Worm (Caenorhabditis elegans) whole organism, L3 larva: ENCODE measurements around the gene R07B1.6.

Experiments used
- R02D3.7 ChIP-seq: fragments of 150-350 bp; optimal IDR thresholded peaks from 2 replicates; lab custom pipeline; 2014; ENCODE audit warnings: missing biosample characterization, missing genetic modification characterization
- elt-1 ChIP-seq: fragments of 150-350 bp; optimal IDR thresholded peaks from 2 replicates; lab custom pipeline; 2014; ENCODE audit warnings: missing biosample characterization, missing genetic modification characterization
- elt-2 ChIP-seq: sonication (generic microtip); optimal IDR thresholded peaks from 2 replicates; lab custom pipeline; 2016; ENCODE audit warnings: missing genetic modification reagents, mild to moderate bottlenecking, missing genetic modification characterization, missing compliant biosample characterization
- fos-1 ChIP-seq: fragments of 150-350 bp; optimal IDR thresholded peaks from 2 replicates; lab custom pipeline; 2014; ENCODE audit warnings: missing biosample characterization, missing genetic modification characterization
- jun-1 ChIP-seq: fragments of 150-350 bp; optimal IDR thresholded peaks from 2 replicates; lab custom pipeline; 2014; ENCODE audit warnings: missing biosample characterization, missing genetic modification reagents, missing genetic modification characterization
- nfya-1 ChIP-seq: sonication (generic microtip); optimal IDR thresholded peaks from 2 replicates; lab custom pipeline; 2017; ENCODE audit warnings: missing genetic modification characterization, mild to moderate bottlenecking, missing compliant biosample characterization, antibody characterized with exemption, moderate library complexity; ENCODE audit not compliant: insufficient read depth
- nhr-11 ChIP-seq: fragments of 150-350 bp; optimal IDR thresholded peaks from 2 replicates; lab custom pipeline; 2014; ENCODE audit warnings: missing biosample characterization, missing genetic modification characterization
- nhr-23 ChIP-seq: fragments of 150-350 bp; optimal IDR thresholded peaks from 2 replicates; lab custom pipeline; 2014; ENCODE audit warnings: missing biosample characterization, missing genetic modification reagents, missing genetic modification characterization
- nhr-28 ChIP-seq: fragments of 150-350 bp; optimal IDR thresholded peaks from 2 replicates; lab custom pipeline; 2014; ENCODE audit warnings: missing biosample characterization, missing genetic modification characterization
- pha-4 ChIP-seq: fragments of 150-350 bp; optimal IDR thresholded peaks from 2 replicates; lab custom pipeline; 2014; ENCODE audit warnings: missing biosample characterization, missing genetic modification reagents, missing genetic modification characterization
- unc-39 ChIP-seq: sonication (generic microtip); optimal IDR thresholded peaks from 4 replicates; lab custom pipeline; 2017; ENCODE audit warnings: missing biosample characterization, missing genetic modification characterization
- zag-1 ChIP-seq: fragments of 150-350 bp; optimal IDR thresholded peaks from 2 replicates; lab custom pipeline; 2014; ENCODE audit warnings: missing biosample characterization, missing genetic modification characterization
- ztf-11 ChIP-seq: fragments of 150-350 bp; optimal IDR thresholded peaks from 2 replicates; lab custom pipeline; 2014; ENCODE audit warnings: missing biosample characterization, missing genetic modification characterization
- ztf-4 ChIP-seq: fragments of 150-350 bp; optimal IDR thresholded peaks from 2 replicates; lab custom pipeline; 2014; ENCODE audit warnings: missing biosample characterization, missing genetic modification characterization

DNA sequence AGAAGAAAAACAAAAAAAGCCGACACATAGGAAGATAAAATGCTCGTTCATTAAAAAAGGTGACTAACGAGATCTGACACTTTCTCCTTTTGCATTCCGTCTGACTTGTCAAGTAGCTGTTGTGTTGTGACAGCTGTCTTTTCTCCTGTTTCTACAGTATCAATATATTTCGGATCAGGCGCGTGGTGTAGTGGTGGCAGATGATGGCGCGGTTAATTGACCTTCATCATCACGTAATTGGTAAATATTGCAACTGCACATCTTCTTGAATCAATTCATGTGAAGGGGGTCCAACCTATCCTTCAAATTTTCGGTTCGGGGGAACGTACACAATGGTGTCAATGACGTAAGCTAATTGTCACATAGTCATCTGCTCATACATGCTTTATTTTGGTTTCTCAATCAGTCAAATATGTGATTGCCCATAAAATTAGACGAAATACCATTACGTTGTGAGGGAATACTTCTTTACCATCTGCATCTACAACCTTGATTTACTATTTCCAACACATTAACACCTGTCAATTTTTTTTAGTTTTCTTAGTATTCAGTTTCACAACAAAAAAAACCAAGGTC lies 18.2 kb upstream of the R07B1.6 start:
- TF ChIP-seq nfya-1 (tag; lab: Kevin White, UChicago) (no peak), nhr-28 (tag; lab: Kevin White, UChicago) (no peak), R02D3.7 (no peak), ztf-4 (no peak), fos-1 (no peak), zag-1 (no peak), elt-2 (no peak), jun-1 (no peak), pha-4 (tag; lab: Kevin White, UChicago) (no peak), elt-1 (tag; lab: Kevin White, UChicago) (no peak), nhr-11 (tag; lab: Kevin White, UChicago) (no peak), unc-39 (tag; lab: Kevin White, UChicago) (no peak), nhr-23 (no peak), ztf-11 (tag; lab: Kevin White, UChicago) (no peak)
